Fruit fly (Drosophila melanogaster) Kc167 (cell line): ENCODE data around the gene CG12016.

Experiments used
- Myc ChIP-seq: fragments of >200 bp; optimal IDR thresholded peaks from 2 replicates; lab custom pipeline; 2017; ENCODE audit warnings: missing external identifiers
- insv ChIP-seq: fragments of >200 bp; optimal IDR thresholded peaks from 3 replicates; lab custom pipeline; 2018; ENCODE audit warnings: missing external identifiers
- psq ChIP-seq: fragments of >200 bp; optimal IDR thresholded peaks from 2 replicates; lab custom pipeline; 2017; ENCODE audit warnings: missing external identifiers

DNA sequence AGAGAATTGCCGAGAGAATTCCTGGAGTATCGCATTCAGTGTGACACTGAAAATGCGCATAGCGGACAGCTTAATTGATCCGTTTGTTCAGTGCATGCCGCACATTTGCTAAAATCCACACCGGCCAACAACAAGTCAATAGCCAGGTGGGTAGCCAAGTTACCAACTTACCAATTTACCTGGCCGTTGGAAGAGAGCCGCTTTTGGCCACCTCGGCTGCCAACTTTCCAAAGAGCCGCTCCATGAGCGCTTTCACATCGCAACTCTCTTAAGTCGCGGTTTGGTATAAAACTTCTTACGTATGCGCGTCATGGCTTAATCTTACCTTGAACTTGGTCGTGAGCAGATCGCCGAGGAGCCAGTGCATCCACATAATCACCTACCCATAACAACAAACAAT, 39.4 kb upstream of the CG12016 start, which contains the start of gene CG12017:
- TF ChIP-seq psq (no peak), Myc (lab: Kevin White, UChicago) (no peak), insv (lab: Kevin White, UChicago) (no peak)
